Worm (Caenorhabditis elegans): Measurements from ENCODE around the gene lgc-14.

lgc-14 gene

DNA sequence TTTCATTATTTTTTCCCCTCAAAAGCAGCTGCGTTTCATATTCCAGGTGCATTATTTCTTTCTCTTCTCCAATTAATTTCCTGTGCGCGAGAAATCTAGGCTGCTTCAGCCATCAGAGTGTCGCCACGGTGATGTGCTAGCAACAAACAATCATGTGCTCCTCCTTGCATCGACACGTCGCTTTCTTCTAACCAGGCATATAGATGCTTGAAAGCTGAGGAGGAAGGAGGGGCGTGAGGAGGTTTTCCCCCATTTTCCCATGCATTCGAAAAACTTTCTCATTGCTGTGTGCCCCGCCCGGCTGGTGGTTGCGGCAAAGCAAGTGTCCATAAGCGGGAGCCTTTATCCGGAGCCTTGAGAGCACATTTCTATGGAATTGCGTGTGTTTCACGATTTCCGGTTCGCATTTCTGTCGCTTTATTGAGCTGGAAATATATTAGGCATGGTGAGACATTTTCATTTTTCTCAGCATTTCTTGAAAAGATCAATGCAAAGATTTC is 38.4 kb downstream of the lgc-14 start, which contains the start of gene znf-474:
znf-474 (plus strand) TSS at position 287 of the 500 bp plus-strand sequence.
- TF ChIP-seq ztf-23 (GFP tag; IDR thresholded peaks at IDR 0.05) (no peak), ztf-29 (GFP tag; IDR thresholded peaks at IDR 0.05) (no peak), klf-2 (GFP tag; conservative IDR thresholded peaks at IDR 0.05) (no peak), ref-1 (GFP tag; conservative IDR thresholded peaks at IDR 0.05) (no peak), tab-1 (GFP tag; IDR thresholded peaks at IDR 0.05) (no peak), T22C8.4 (GFP tag; IDR thresholded peaks at IDR 0.05) (no peak), cog-1 (tag; optimal IDR thresholded peaks at IDR 0.05) (no peak), flt-1 (GFP tag; IDR thresholded peaks at IDR 0.05) (no peak), med-1 (GFP tag; optimal IDR thresholded peaks at IDR 0.05; ENCODE audit: insufficient read depth) (no peak)

DNA sequence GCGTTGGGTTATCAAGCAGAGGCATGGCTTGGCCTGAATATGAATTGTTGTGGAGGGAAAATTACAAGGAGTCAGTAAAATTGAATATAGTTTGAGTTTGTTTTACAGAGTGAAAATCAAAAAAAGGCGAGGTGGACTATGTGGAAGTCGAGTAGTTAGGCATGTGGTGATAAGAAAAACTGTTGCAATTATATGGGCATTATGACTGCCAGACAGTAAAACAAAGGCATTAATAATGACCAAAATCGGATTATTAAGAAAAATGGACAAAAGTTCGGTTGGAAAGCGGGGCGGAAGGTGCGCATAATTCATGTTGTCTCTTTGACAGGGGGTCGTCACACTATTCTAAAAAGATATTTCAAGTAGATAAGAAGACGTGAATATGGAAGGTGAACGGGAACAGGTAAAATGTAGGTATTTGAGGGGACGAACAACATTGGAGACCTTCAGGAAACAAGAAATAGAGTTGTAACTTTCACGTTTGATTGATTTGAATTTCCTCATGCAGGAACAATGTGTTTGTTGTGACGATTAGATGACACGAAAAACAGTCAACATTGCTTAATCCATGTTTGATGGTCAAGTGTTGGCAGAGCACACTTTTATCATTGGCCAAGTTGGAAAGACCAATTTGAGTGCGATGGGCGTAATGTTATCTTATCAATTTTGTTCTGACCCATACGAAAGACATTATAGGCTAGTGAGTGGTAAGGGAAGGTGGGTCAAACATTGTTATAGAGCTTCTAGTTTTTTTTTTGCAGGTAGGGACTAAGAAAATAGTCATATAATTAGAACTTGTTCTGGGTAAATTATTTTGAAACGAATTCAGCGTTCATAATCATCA is 43.0 kb downstream of the lgc-14 start, which contains the start of gene mfsd-11:
mfsd-11 (minus strand) TSS at position 51 of the 844 bp plus-strand sequence.
- TF ChIP-seq flt-1 (GFP tag; IDR thresholded peaks at IDR 0.05) (no peak), cog-1 (tag; optimal IDR thresholded peaks at IDR 0.05) (no peak), tab-1 (GFP tag; IDR thresholded peaks at IDR 0.05) (no peak), med-1 (GFP tag; optimal IDR thresholded peaks at IDR 0.05; ENCODE audit: insufficient read depth) (no peak), T22C8.4 (GFP tag; IDR thresholded peaks at IDR 0.05) (no peak), ztf-29 (GFP tag; IDR thresholded peaks at IDR 0.05) (no peak), ztf-23 (GFP tag; IDR thresholded peaks at IDR 0.05) (no peak), ref-1 (GFP tag; conservative IDR thresholded peaks at IDR 0.05) (no peak), klf-2 (GFP tag; conservative IDR thresholded peaks at IDR 0.05) (no peak)

DNA sequence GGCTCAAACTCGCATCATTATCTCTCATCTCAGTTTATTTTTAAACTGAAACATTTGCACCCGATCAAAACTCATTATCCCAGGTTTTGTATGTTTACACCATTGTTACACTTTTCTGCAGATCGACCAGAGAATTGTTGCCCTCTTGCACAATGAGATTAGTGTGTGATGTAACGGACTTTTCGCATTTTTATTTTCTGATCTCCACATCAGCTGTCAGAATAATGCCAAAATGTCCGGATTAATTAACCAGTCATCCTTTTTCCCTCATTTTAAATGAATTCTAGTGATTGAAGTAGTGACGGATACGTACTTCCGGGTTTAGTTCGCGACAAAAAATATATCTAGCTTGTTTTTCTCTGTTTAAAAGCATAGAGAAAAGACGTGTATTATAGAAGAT is 47.3 kb downstream of the lgc-14 start:
- no peak for TF ChIP-seq ref-1 (GFP tag; conservative IDR thresholded peaks at IDR 0.05)
- peak; percentile 0 for TF ChIP-seq cog-1 (tag; optimal IDR thresholded peaks at IDR 0.05)

DNA sequence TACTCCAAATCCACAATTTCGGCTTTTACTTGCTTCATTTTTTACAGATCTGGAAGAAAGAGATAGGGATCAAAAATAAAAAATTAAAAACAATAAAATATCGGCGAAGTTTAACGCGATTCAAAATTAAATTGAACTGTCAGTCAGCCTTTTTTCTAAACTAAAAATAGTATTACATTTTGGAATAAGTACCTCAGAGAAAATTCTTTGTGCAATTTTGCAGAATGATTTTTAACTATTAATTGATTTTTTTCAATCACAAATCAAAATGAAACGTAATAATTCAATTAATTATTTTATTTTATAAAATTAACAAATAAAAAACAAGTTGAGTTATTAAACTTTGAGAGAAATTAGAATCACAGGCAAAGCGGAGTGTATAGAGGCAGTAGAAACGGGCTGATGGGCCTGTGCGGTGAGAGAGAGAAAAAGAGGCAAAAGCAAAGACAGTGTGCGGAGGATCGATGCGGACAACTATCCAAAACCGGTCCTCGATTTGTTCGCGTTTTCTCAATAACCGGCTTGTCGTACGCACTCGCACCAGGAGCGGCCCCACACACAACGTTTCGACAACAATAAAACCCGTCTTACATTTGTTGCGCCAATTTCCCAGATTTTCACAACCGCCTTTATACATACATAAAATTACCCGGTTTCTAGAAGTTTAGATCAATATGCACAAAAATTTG is 48.8 kb downstream of the lgc-14 start, which contains the start of gene F57G12.2:
F57G12.2 (minus strand) TSS at position 51 of the 689 bp plus-strand sequence.
- TF ChIP-seq ztf-29 (GFP tag; IDR thresholded peaks at IDR 0.05) (no peak), cog-1 (tag; optimal IDR thresholded peaks at IDR 0.05) (no peak), klf-2 (GFP tag; conservative IDR thresholded peaks at IDR 0.05) (no peak), ztf-23 (GFP tag; IDR thresholded peaks at IDR 0.05) (no peak), tab-1 (GFP tag; IDR thresholded peaks at IDR 0.05) (no peak), ref-1 (GFP tag; conservative IDR thresholded peaks at IDR 0.05) (no peak), flt-1 (GFP tag; IDR thresholded peaks at IDR 0.05) (no peak), med-1 (GFP tag; optimal IDR thresholded peaks at IDR 0.05; ENCODE audit: insufficient read depth) (no peak), T22C8.4 (GFP tag; IDR thresholded peaks at IDR 0.05) (no peak)

DNA sequence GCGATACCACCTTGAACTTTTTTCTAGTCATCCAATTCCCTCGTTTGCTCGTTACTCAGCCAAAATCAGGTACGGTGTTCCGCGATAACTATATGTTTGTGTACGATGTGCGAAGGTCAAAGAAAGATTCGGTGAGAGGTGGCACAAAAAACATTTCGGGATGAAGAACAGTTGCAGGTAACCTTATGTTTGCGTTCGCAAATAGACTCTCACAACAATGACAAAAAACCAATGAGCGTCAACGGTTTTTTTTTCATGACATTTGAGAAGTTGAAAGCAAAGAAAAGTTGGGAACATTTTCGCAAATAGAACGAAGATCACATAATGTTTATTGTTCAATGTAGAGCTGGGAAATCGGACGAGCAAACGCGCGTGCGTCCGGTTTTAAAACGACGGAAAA is 51.3 kb downstream of the lgc-14 start:
- TF ChIP-seq med-1 (GFP tag; optimal IDR thresholded peaks at IDR 0.05; ENCODE audit: insufficient read depth) = no peak
